Worm (Caenorhabditis elegans) whole organism, L2 larva: Measurements from ENCODE around the gene F21C10.6.
A peak's percentile ranks its signal among the peaks of the same experiment; 100 is the strongest.

Source experiments
- C34F6.9 ChIP-seq: fragments of 150-350 bp; optimal IDR thresholded peaks from 2 replicates; lab custom pipeline; 2014; ENCODE audit warnings: missing biosample characterization, missing genetic modification characterization
- R02D3.7 ChIP-seq: fragments of 150-350 bp; optimal IDR thresholded peaks from 2 replicates; lab custom pipeline; 2014; ENCODE audit warnings: missing biosample characterization, missing genetic modification characterization
- Y55F3AM.14 ChIP-seq: fragments of 200-800 bp; sonication (Bioruptor generic); optimal IDR thresholded peaks from 2 replicates; lab custom pipeline; 2018; ENCODE audit warnings: mild to moderate bottlenecking, missing genetic modification characterization, missing compliant biosample characterization
- alr-1 ChIP-seq: fragments of 150-350 bp; optimal IDR thresholded peaks from 2 replicates; lab custom pipeline; 2014; ENCODE audit warnings: missing biosample characterization, missing genetic modification characterization
- aly-2 ChIP-seq: fragments of 150-350 bp; optimal IDR thresholded peaks from 2 replicates; lab custom pipeline; 2014; ENCODE audit warnings: missing biosample characterization, missing genetic modification characterization
- blmp-1 ChIP-seq: sonication (generic microtip); optimal IDR thresholded peaks from 2 replicates; lab custom pipeline; 2017; ENCODE audit warnings: missing genetic modification characterization, mild to moderate bottlenecking, missing compliant biosample characterization, antibody characterized with exemption, moderate library complexity; ENCODE audit not compliant: insufficient read depth
- ceh-16 ChIP-seq: fragments of 150-350 bp; optimal IDR thresholded peaks from 2 replicates; lab custom pipeline; 2014; ENCODE audit warnings: missing biosample characterization, missing genetic modification characterization
- ceh-82 ChIP-seq: fragments of 150-350 bp; optimal IDR thresholded peaks from 2 replicates; lab custom pipeline; 2014; ENCODE audit warnings: missing biosample characterization, missing genetic modification characterization
- crh-2 ChIP-seq: sonication (generic microtip); optimal IDR thresholded peaks from 2 replicates; lab custom pipeline; 2017; ENCODE audit warnings: missing biosample characterization, missing genetic modification characterization
- dmd-4 ChIP-seq: sonication (generic microtip); optimal IDR thresholded peaks from 2 replicates; lab custom pipeline; 2017; ENCODE audit warnings: missing biosample characterization, missing genetic modification characterization
- egl-27 ChIP-seq: sonication (generic microtip); optimal IDR thresholded peaks from 3 replicates; lab custom pipeline; 2017; ENCODE audit warnings: missing biosample characterization, missing genetic modification reagents, missing genetic modification characterization
- elt-1 ChIP-seq: fragments of 150-350 bp; optimal IDR thresholded peaks from 2 replicates; lab custom pipeline; 2014; ENCODE audit warnings: missing biosample characterization, missing genetic modification characterization
- elt-3 ChIP-seq: sonication (generic microtip); optimal IDR thresholded peaks from 2 replicates; lab custom pipeline; 2017; ENCODE audit warnings: missing biosample characterization, missing genetic modification characterization
- fos-1 ChIP-seq: fragments of 150-350 bp; optimal IDR thresholded peaks from 2 replicates; lab custom pipeline; 2014; ENCODE audit warnings: missing biosample characterization, missing genetic modification characterization
- gmeb-1 ChIP-seq: fragments of 150-350 bp; optimal IDR thresholded peaks from 2 replicates; lab custom pipeline; 2014; ENCODE audit warnings: missing biosample characterization, missing genetic modification characterization
- lin-11 ChIP-seq: fragments of 150-350 bp; sonication (generic microtip); optimal IDR thresholded peaks from 2 replicates; lab custom pipeline; 2014; ENCODE audit warnings: missing biosample characterization, missing genetic modification characterization, inconsistent platforms, mixed read lengths
- lin-13 ChIP-seq: fragments of 150-350 bp; optimal IDR thresholded peaks from 2 replicates; lab custom pipeline; 2014; ENCODE audit warnings: missing biosample characterization, missing genetic modification reagents, missing genetic modification characterization
- lin-39 ChIP-seq: fragments of 150-350 bp; optimal IDR thresholded peaks from 2 replicates; lab custom pipeline; 2014; ENCODE audit warnings: missing biosample characterization, missing genetic modification reagents, missing genetic modification characterization
- lsy-2 ChIP-seq, 2 experiments: fragments of 150-350 bp in 1 of 2; sonication (generic microtip) in 1 of 2; optimal IDR thresholded peaks; 2 replicates each; lab custom pipeline; 2014 to 2017; ENCODE audit warnings: missing biosample characterization in 2 of 2, missing genetic modification characterization in 2 of 2
- mab-5 ChIP-seq: fragments of 150-350 bp; optimal IDR thresholded peaks from 2 replicates; lab custom pipeline; 2014; ENCODE audit warnings: missing biosample characterization, missing genetic modification characterization
- mdl-1 ChIP-seq, 2 experiments: fragments of 150-350 bp in 1 of 2; sonication (generic microtip) in 1 of 2; optimal IDR thresholded peaks; 2 replicates each; lab custom pipeline; 2017; ENCODE audit warnings: missing biosample characterization in 2 of 2, missing genetic modification characterization in 2 of 2
- nhr-11 ChIP-seq: fragments of 150-350 bp; optimal IDR thresholded peaks from 2 replicates; lab custom pipeline; 2014; ENCODE audit warnings: missing biosample characterization, missing genetic modification characterization
- nhr-12 ChIP-seq: fragments of 150-350 bp; optimal IDR thresholded peaks from 2 replicates; lab custom pipeline; 2014; ENCODE audit warnings: missing biosample characterization, missing genetic modification characterization
- nhr-129 ChIP-seq: fragments of 150-350 bp; optimal IDR thresholded peaks from 2 replicates; lab custom pipeline; 2014; ENCODE audit warnings: missing biosample characterization, missing genetic modification characterization
- nhr-23 ChIP-seq: fragments of 150-350 bp; optimal IDR thresholded peaks from 2 replicates; lab custom pipeline; 2014; ENCODE audit warnings: missing biosample characterization, missing genetic modification reagents, missing genetic modification characterization
- nhr-237 ChIP-seq: fragments of 150-350 bp; optimal IDR thresholded peaks from 2 replicates; lab custom pipeline; 2014; ENCODE audit warnings: missing biosample characterization, missing genetic modification characterization
- nhr-25 ChIP-seq: fragments of 150-350 bp; sonication (generic microtip); optimal IDR thresholded peaks from 3 replicates; lab custom pipeline; 2014; ENCODE audit warnings: missing biosample characterization, missing genetic modification characterization
- nhr-6 ChIP-seq: fragments of 150-350 bp; optimal IDR thresholded peaks from 2 replicates; lab custom pipeline; 2014; ENCODE audit warnings: missing biosample characterization, missing genetic modification characterization
- nhr-77 ChIP-seq: fragments of 150-350 bp; optimal IDR thresholded peaks from 2 replicates; lab custom pipeline; 2014; ENCODE audit warnings: missing biosample characterization, missing genetic modification characterization
- peb-1 ChIP-seq: fragments of 150-350 bp; optimal IDR thresholded peaks from 2 replicates; lab custom pipeline; 2014; ENCODE audit warnings: missing biosample characterization, missing genetic modification characterization
- sem-4 ChIP-seq: fragments of 150-350 bp; optimal IDR thresholded peaks from 2 replicates; lab custom pipeline; 2014; ENCODE audit warnings: missing biosample characterization, missing genetic modification reagents, missing genetic modification characterization
- skn-1 ChIP-seq: sonication (generic microtip); optimal IDR thresholded peaks from 2 replicates; lab custom pipeline; 2017; ENCODE audit warnings: missing biosample characterization, missing genetic modification characterization
- sma-3 ChIP-seq: sonication (generic microtip); optimal IDR thresholded peaks from 2 replicates; lab custom pipeline; 2016; ENCODE audit warnings: missing genetic modification reagents, missing genetic modification characterization, missing compliant biosample characterization
- sma-9 ChIP-seq, 2 experiments: fragments of 150-350 bp in 1 of 2; sonication (generic microtip) in 1 of 2; optimal IDR thresholded peaks; 2 replicates each; lab custom pipeline; 2014 to 2016; ENCODE audit warnings: missing genetic modification characterization in 2 of 2, mild to moderate bottlenecking in 1 of 2, missing biosample characterization in 1 of 2, missing compliant biosample characterization in 1 of 2, missing genetic modification reagents in 1 of 2, moderate library complexity in 1 of 2
- snpc-4 ChIP-seq: fragments of 150-350 bp; optimal IDR thresholded peaks from 2 replicates; lab custom pipeline; 2014; ENCODE audit warnings: missing biosample characterization, missing genetic modification characterization
- unc-62 ChIP-seq: fragments of 150-350 bp; optimal IDR thresholded peaks from 2 replicates; lab custom pipeline; 2014; ENCODE audit warnings: missing biosample characterization, missing genetic modification reagents, missing genetic modification characterization
- zag-1 ChIP-seq: fragments of 150-350 bp; optimal IDR thresholded peaks from 2 replicates; lab custom pipeline; 2014; ENCODE audit warnings: missing biosample characterization, missing genetic modification characterization
- ztf-1 ChIP-seq: fragments of 200-800 bp; sonication (Bioruptor generic); conservative IDR thresholded peaks from 2 replicates; pipeline ENCODE4 v1.3.6; 2022; ENCODE audit warnings: missing genetic modification characterization, missing compliant biosample characterization
- ztf-11 ChIP-seq: sonication (generic microtip); optimal IDR thresholded peaks from 2 replicates; lab custom pipeline; 2017; ENCODE audit warnings: missing biosample characterization, missing genetic modification characterization

Gene F21C10.6

ce11 chrV:9165073-9165699 is 40.9 kb downstream of the F21C10.6 start, which contains the start of gene col-10 (continued):
- TF ChIP-seq C34F6.9 (tag; lab: Kevin White, UChicago), result no peak
- TF ChIP-seq nhr-237 (tag; lab: Kevin White, UChicago), result no peak
- TF ChIP-seq dmd-4 (tag; lab: Kevin White, UChicago), result no peak
- no peak for TF ChIP-seq ceh-82 (tag; lab: Kevin White, UChicago)
- no peak for TF ChIP-seq nhr-129
- TF ChIP-seq alr-1 (tag; lab: Kevin White, UChicago), result no peak
- no peak for TF ChIP-seq gmeb-1 (tag; lab: Kevin White, UChicago)
- TF ChIP-seq sma-9 (GFP tag; optimal IDR thresholded peaks at IDR 0.05; lab: Kevin White, UChicago), result peak; percentile 39
- TF ChIP-seq sma-9 (tag; optimal IDR thresholded peaks at IDR 0.05; lab: Kevin White, UChicago), result no peak
- peak; percentile 47 for TF ChIP-seq crh-2 (tag; lab: Kevin White, UChicago)
- no peak for TF ChIP-seq sem-4
- TF ChIP-seq ztf-11 (tag; lab: Kevin White, UChicago), result no peak
- TF ChIP-seq R02D3.7 (tag; lab: Kevin White, UChicago), result no peak
- TF ChIP-seq ceh-16 (tag; lab: Kevin White, UChicago), result peak; percentile 31
- no peak for TF ChIP-seq mdl-1 (tag; optimal IDR thresholded peaks at IDR 0.05; lab: Kevin White, UChicago)
- TF ChIP-seq lin-13 (GFP tag; lab: Kevin White, UChicago), result no peak
- TF ChIP-seq skn-1, result no peak
- TF ChIP-seq snpc-4 (tag; lab: Kevin White, UChicago), result no peak
- TF ChIP-seq nhr-77 (tag; lab: Kevin White, UChicago), result no peak
- no peak for TF ChIP-seq zag-1
- no peak for TF ChIP-seq nhr-6
- peak; percentile 44 for TF ChIP-seq nhr-25 (tag; lab: Kevin White, UChicago)
- no peak for TF ChIP-seq unc-62 (GFP tag; lab: Kevin White, UChicago)
- TF ChIP-seq lin-39 (tag; lab: Kevin White, UChicago), result no peak
- no peak for TF ChIP-seq lin-11 (tag; lab: Kevin White, UChicago)
- TF ChIP-seq nhr-23, result no peak

ce11 chrV:9166306-9166705 is 42.0 kb downstream of the F21C10.6 start:
- TF ChIP-seq dmd-4 (tag; lab: Kevin White, UChicago) (no peak), ceh-82 (tag; lab: Kevin White, UChicago) (no peak), fos-1 (tag; lab: Kevin White, UChicago) (no peak), mab-5 (no peak), Y55F3AM.14 (GFP tag; lab: Kevin White, UChicago) (no peak), ztf-1 (no peak), crh-2 (tag; lab: Kevin White, UChicago) (peak; percentile 18), nhr-77 (tag; lab: Kevin White, UChicago) (no peak), nhr-129 (peak; percentile 21), nhr-25 (tag; lab: Kevin White, UChicago) (peak; percentile 44), sma-3 (GFP tag; lab: Kevin White, UChicago) (no peak), egl-27 (tag; lab: Kevin White, UChicago) (no peak), lsy-2 (tag; optimal IDR thresholded peaks at IDR 0.05; lab: Kevin White, UChicago) (no peak), peb-1 (no peak), C34F6.9 (tag; lab: Kevin White, UChicago) (no peak), snpc-4 (tag; lab: Kevin White, UChicago) (no peak), lin-39 (tag; lab: Kevin White, UChicago) (no peak), sem-4 (no peak), unc-62 (GFP tag; lab: Kevin White, UChicago) (no peak), nhr-237 (tag; lab: Kevin White, UChicago) (no peak), elt-3 (tag; lab: Kevin White, UChicago) (no peak), nhr-11 (tag; lab: Kevin White, UChicago) (no peak), ztf-11 (tag; lab: Kevin White, UChicago) (no peak), nhr-6 (peak; percentile 8), nhr-12 (no peak), R02D3.7 (tag; lab: Kevin White, UChicago) (no peak), ceh-16 (tag; lab: Kevin White, UChicago) (peak; percentile 58), sma-9 (GFP tag; optimal IDR thresholded peaks at IDR 0.05; lab: Kevin White, UChicago) (peak; percentile 70), sma-9 (tag; optimal IDR thresholded peaks at IDR 0.05; lab: Kevin White, UChicago) (no peak), elt-1 (tag; lab: Kevin White, UChicago) (no peak), zag-1 (no peak), aly-2 (tag; lab: Kevin White, UChicago) (no peak), blmp-1 (tag; lab: Kevin White, UChicago) (peak; percentile 37)
- TF ChIP-seq, all 48 proteins: peak for 7
